Fruit fly (Drosophila melanogaster): ENCODE data around the gene SLIRP2.

The SLIRP2 gene

DNA sequence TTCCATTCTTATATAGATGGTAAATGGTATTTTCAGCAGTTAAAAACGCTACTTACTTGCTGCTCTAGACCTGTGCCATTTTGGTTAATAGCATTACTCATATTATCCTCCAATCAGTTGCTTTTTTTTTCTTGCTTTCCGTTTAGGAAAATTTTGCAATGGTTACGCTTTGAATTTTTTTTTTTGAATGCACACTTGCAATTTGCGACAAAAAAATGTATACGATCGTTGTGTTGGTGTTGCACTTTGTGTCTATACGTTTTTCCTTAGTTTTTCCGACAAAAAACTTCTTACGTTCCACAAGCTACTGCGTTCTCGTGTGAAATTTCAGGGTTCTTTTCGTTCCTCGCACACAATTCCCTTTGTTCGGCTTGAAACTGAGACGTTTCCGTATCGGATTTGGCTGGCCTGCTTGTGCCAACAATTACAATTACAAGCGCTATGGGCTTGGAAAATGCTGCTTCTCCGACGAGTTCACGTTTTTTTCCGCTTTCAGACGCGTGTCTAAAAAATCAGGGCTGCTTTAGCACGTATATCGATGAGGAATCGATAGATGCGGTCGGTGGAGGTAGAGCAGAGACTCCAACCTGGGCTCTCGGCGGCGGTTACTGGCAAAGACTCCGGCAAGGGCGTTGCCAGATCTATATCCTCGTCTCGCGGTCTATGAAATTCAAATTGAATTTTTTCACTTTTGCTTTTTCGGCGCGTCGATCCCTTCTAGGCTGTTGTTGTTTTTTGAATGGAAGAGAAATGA lies 9.2 kb downstream of the SLIRP2 start (continued):
- TF ChIP-seq NC2α (GFP tag; optimal IDR thresholded peaks at IDR 0.05) (peak; percentile 4), CG13287 (GFP tag; IDR thresholded peaks at IDR 0.05; ENCODE audit: partially characterized antibody) (peak; percentile 88), CG16779 (GFP tag; IDR thresholded peaks at IDR 0.05) (0 out of 2 replicates have a peak, but pooled peaks have one; percentile 57), CG3065 (GFP tag; optimal IDR thresholded peaks at IDR 0.05) (peak; percentile 45), bbx (GFP tag; IDR thresholded peaks at IDR 0.05; ENCODE audit: partially characterized antibody) (peak; percentile 96), klu (GFP tag; IDR thresholded peaks at IDR 0.05) (no peak), Hmr (GFP tag; optimal IDR thresholded peaks at IDR 0.05) (peak; percentile 82), CG1233 (GFP tag; optimal IDR thresholded peaks at IDR 0.05) (peak; percentile 17), CG13624 (GFP tag; optimal IDR thresholded peaks at IDR 0.05) (peak; percentile 73), CG11695 (GFP tag; IDR thresholded peaks at IDR 0.05) (no peak), gro (GFP tag; optimal IDR thresholded peaks at IDR 0.05) (peak; percentile 85), CG30020 (tag; optimal IDR thresholded peaks at IDR 0.05) (peak; percentile 42), oc (tag; optimal IDR thresholded peaks at IDR 0.05) (no peak), ftz-f1 (GFP tag; optimal IDR thresholded peaks at IDR 0.05) (peak; percentile 74), dan (GFP tag; IDR thresholded peaks at IDR 0.05) (no peak), gce (GFP tag; IDR thresholded peaks at IDR 0.05) (peak; percentile 49; the same call in 1 of the 3 replicates), trem (tag; optimal IDR thresholded peaks at IDR 0.05) (peak; percentile 88), Chrac-16 (GFP tag; optimal IDR thresholded peaks at IDR 0.05) (peak; percentile 5), CG6791 (GFP tag; IDR thresholded peaks at IDR 0.05; ENCODE audit: partially characterized antibody) (peak; percentile 92), CoRest (tag; optimal IDR thresholded peaks at IDR 0.05) (peak; percentile 60), pfk (GFP tag; optimal IDR thresholded peaks at IDR 0.05) (peak; percentile 67), Hr3 (GFP tag; optimal IDR thresholded peaks at IDR 0.05) (no peak), CG1024 (GFP tag; IDR thresholded peaks at IDR 0.05) (0 out of 2 replicates have a peak, but pooled peaks have one; percentile 6), HHEX (GFP tag; optimal IDR thresholded peaks at IDR 0.05) (peak; percentile 50), CG18764 (GFP tag; optimal IDR thresholded peaks at IDR 0.05) (peak; percentile 16), CG4282 (GFP tag; optimal IDR thresholded peaks at IDR 0.05) (peak; percentile 43), h (optimal IDR thresholded peaks at IDR 0.05) (no peak), CG13296 (GFP tag; optimal IDR thresholded peaks at IDR 0.05) (peak; percentile 12), Hey (tag; optimal IDR thresholded peaks at IDR 0.05) (peak; percentile 69), nom (GFP tag; optimal IDR thresholded peaks at IDR 0.05) (peak; percentile 10), CG9609 (GFP tag; optimal IDR thresholded peaks at IDR 0.05) (peak; percentile 51), Blimp-1 (GFP tag; optimal IDR thresholded peaks at IDR 0.05) (peak; percentile 86), vvl (GFP tag; IDR thresholded peaks at IDR 0.05) (peak; percentile 71), Abd-B (GFP tag; optimal IDR thresholded peaks at IDR 0.05) (peak; percentile 17), her (GFP tag; optimal IDR thresholded peaks at IDR 0.05) (peak; percentile 67), tna (GFP tag; IDR thresholded peaks at IDR 0.05; ENCODE audit: partially characterized antibody) (peak; percentile 87), Elba2 (GFP tag; optimal IDR thresholded peaks at IDR 0.05) (peak; percentile 2), Fer3 (tag; optimal IDR thresholded peaks at IDR 0.05) (peak; percentile 31), CG10267 (tag; optimal IDR thresholded peaks at IDR 0.05) (peak; percentile 75), Dll (GFP tag; IDR thresholded peaks at IDR 0.05; ENCODE audit: partially characterized antibody) (peak; percentile 81), CG15269 (tag; optimal IDR thresholded peaks at IDR 0.05) (peak; percentile 37), CG10321 (GFP tag; IDR thresholded peaks at IDR 0.05) (peak; percentile 42; the same call in 1 of the 2 replicates), pan (optimal IDR thresholded peaks at IDR 0.05) (no peak), pan (GFP tag; optimal IDR thresholded peaks at IDR 0.05 in 1 of 2, IDR thresholded peaks at IDR 0.05 in 1 of 2) (peak in 1 of 2 experiments; percentile 10), maf-S (GFP tag; optimal IDR thresholded peaks at IDR 0.05) (peak; percentile 40), insv (GFP tag; optimal IDR thresholded peaks at IDR 0.05) (peak in 1 of 2 experiments; percentile 63), CG17361 (GFP tag; IDR thresholded peaks at IDR 0.05) (peak; percentile 39; the same call in 1 of the 3 replicates), Dbx (GFP tag; IDR thresholded peaks at IDR 0.05) (peak; percentile 80; the same call in 2 of the 3 replicates), CG4360 (GFP tag; IDR thresholded peaks at IDR 0.05) (peak; percentile 28; the same call in 1 of the 2 replicates)

Data from whole organism, embryonic.